Worm (Caenorhabditis elegans) whole organism, L2 larva: ENCODE results near the gene F58E6.4.

Source experiments
- C34F6.9 ChIP-seq: fragments of 150-350 bp; optimal IDR thresholded peaks from 2 replicates; lab custom pipeline; 2014; ENCODE audit warnings: missing biosample characterization, missing genetic modification characterization
- F13H6.1 ChIP-seq: sonication (generic microtip); optimal IDR thresholded peaks from 2 replicates; lab custom pipeline; 2016; ENCODE audit warnings: missing genetic modification characterization, missing compliant biosample characterization
- R02D3.7 ChIP-seq: fragments of 150-350 bp; optimal IDR thresholded peaks from 2 replicates; lab custom pipeline; 2014; ENCODE audit warnings: missing biosample characterization, missing genetic modification characterization
- Y55F3AM.14 ChIP-seq: fragments of 200-800 bp; sonication (Bioruptor generic); optimal IDR thresholded peaks from 2 replicates; lab custom pipeline; 2018; ENCODE audit warnings: mild to moderate bottlenecking, missing genetic modification characterization, missing compliant biosample characterization
- ZK546.5 ChIP-seq: sonication (generic microtip); optimal IDR thresholded peaks from 2 replicates; lab custom pipeline; 2017; ENCODE audit warnings: missing biosample characterization, missing genetic modification characterization
- alr-1 ChIP-seq: fragments of 150-350 bp; optimal IDR thresholded peaks from 2 replicates; lab custom pipeline; 2014; ENCODE audit warnings: missing biosample characterization, missing genetic modification characterization
- aly-2 ChIP-seq: fragments of 150-350 bp; optimal IDR thresholded peaks from 2 replicates; lab custom pipeline; 2014; ENCODE audit warnings: missing biosample characterization, missing genetic modification characterization
- ama-1 ChIP-seq: fragments of 150-350 bp; optimal IDR thresholded peaks from 2 replicates; lab custom pipeline; 2018; ENCODE audit warnings: inconsistent platforms
- blmp-1 ChIP-seq: sonication (generic microtip); optimal IDR thresholded peaks from 2 replicates; lab custom pipeline; 2017; ENCODE audit warnings: missing genetic modification characterization, mild to moderate bottlenecking, missing compliant biosample characterization, antibody characterized with exemption, moderate library complexity; ENCODE audit not compliant: insufficient read depth
- ceh-16 ChIP-seq: fragments of 150-350 bp; optimal IDR thresholded peaks from 2 replicates; lab custom pipeline; 2014; ENCODE audit warnings: missing biosample characterization, missing genetic modification characterization
- ceh-82 ChIP-seq: fragments of 150-350 bp; optimal IDR thresholded peaks from 2 replicates; lab custom pipeline; 2014; ENCODE audit warnings: missing biosample characterization, missing genetic modification characterization
- crh-2 ChIP-seq: sonication (generic microtip); optimal IDR thresholded peaks from 2 replicates; lab custom pipeline; 2017; ENCODE audit warnings: missing biosample characterization, missing genetic modification characterization
- dmd-4 ChIP-seq: sonication (generic microtip); optimal IDR thresholded peaks from 2 replicates; lab custom pipeline; 2017; ENCODE audit warnings: missing biosample characterization, missing genetic modification characterization
- elt-1 ChIP-seq: fragments of 150-350 bp; optimal IDR thresholded peaks from 2 replicates; lab custom pipeline; 2014; ENCODE audit warnings: missing biosample characterization, missing genetic modification characterization
- elt-3 ChIP-seq: sonication (generic microtip); optimal IDR thresholded peaks from 2 replicates; lab custom pipeline; 2017; ENCODE audit warnings: missing biosample characterization, missing genetic modification characterization
- fos-1 ChIP-seq: fragments of 150-350 bp; optimal IDR thresholded peaks from 2 replicates; lab custom pipeline; 2014; ENCODE audit warnings: missing biosample characterization, missing genetic modification characterization
- gmeb-1 ChIP-seq: fragments of 150-350 bp; optimal IDR thresholded peaks from 2 replicates; lab custom pipeline; 2014; ENCODE audit warnings: missing biosample characterization, missing genetic modification characterization
- lin-11 ChIP-seq: fragments of 150-350 bp; sonication (generic microtip); optimal IDR thresholded peaks from 2 replicates; lab custom pipeline; 2014; ENCODE audit warnings: missing biosample characterization, missing genetic modification characterization, inconsistent platforms, mixed read lengths
- lin-13 ChIP-seq: fragments of 150-350 bp; optimal IDR thresholded peaks from 2 replicates; lab custom pipeline; 2014; ENCODE audit warnings: missing biosample characterization, missing genetic modification reagents, missing genetic modification characterization
- lin-39 ChIP-seq: fragments of 150-350 bp; optimal IDR thresholded peaks from 2 replicates; lab custom pipeline; 2014; ENCODE audit warnings: missing biosample characterization, missing genetic modification reagents, missing genetic modification characterization
- lsy-2 ChIP-seq, 2 experiments: fragments of 150-350 bp in 1 of 2; sonication (generic microtip) in 1 of 2; optimal IDR thresholded peaks; 2 replicates each; lab custom pipeline; 2014 to 2017; ENCODE audit warnings: missing biosample characterization in 2 of 2, missing genetic modification characterization in 2 of 2
- mab-5 ChIP-seq: fragments of 150-350 bp; optimal IDR thresholded peaks from 2 replicates; lab custom pipeline; 2014; ENCODE audit warnings: missing biosample characterization, missing genetic modification characterization
- mbf-1 ChIP-seq: sonication (generic microtip); optimal IDR thresholded peaks from 2 replicates; lab custom pipeline; 2017; ENCODE audit warnings: missing biosample characterization, missing genetic modification characterization
- mdl-1 ChIP-seq, 2 experiments: fragments of 150-350 bp in 1 of 2; sonication (generic microtip) in 1 of 2; optimal IDR thresholded peaks; 2 replicates each; lab custom pipeline; 2017; ENCODE audit warnings: missing biosample characterization in 2 of 2, missing genetic modification characterization in 2 of 2
- nhr-10 ChIP-seq: sonication (generic microtip); optimal IDR thresholded peaks from 2 replicates; lab custom pipeline; 2017; ENCODE audit warnings: missing biosample characterization, missing genetic modification characterization
- nhr-12 ChIP-seq: fragments of 150-350 bp; optimal IDR thresholded peaks from 2 replicates; lab custom pipeline; 2014; ENCODE audit warnings: missing biosample characterization, missing genetic modification characterization
- nhr-129 ChIP-seq: fragments of 150-350 bp; optimal IDR thresholded peaks from 2 replicates; lab custom pipeline; 2014; ENCODE audit warnings: missing biosample characterization, missing genetic modification characterization
- nhr-21 ChIP-seq: fragments of 150-350 bp; optimal IDR thresholded peaks from 2 replicates; lab custom pipeline; 2014; ENCODE audit warnings: missing biosample characterization, missing genetic modification characterization
- nhr-237 ChIP-seq: fragments of 150-350 bp; optimal IDR thresholded peaks from 2 replicates; lab custom pipeline; 2014; ENCODE audit warnings: missing biosample characterization, missing genetic modification characterization
- nhr-6 ChIP-seq: fragments of 150-350 bp; optimal IDR thresholded peaks from 2 replicates; lab custom pipeline; 2014; ENCODE audit warnings: missing biosample characterization, missing genetic modification characterization
- nhr-77 ChIP-seq: fragments of 150-350 bp; optimal IDR thresholded peaks from 2 replicates; lab custom pipeline; 2014; ENCODE audit warnings: missing biosample characterization, missing genetic modification characterization
- peb-1 ChIP-seq: fragments of 150-350 bp; optimal IDR thresholded peaks from 2 replicates; lab custom pipeline; 2014; ENCODE audit warnings: missing biosample characterization, missing genetic modification characterization
- sem-4 ChIP-seq: fragments of 150-350 bp; optimal IDR thresholded peaks from 2 replicates; lab custom pipeline; 2014; ENCODE audit warnings: missing biosample characterization, missing genetic modification reagents, missing genetic modification characterization
- sma-3 ChIP-seq: sonication (generic microtip); optimal IDR thresholded peaks from 2 replicates; lab custom pipeline; 2016; ENCODE audit warnings: missing genetic modification reagents, missing genetic modification characterization, missing compliant biosample characterization
- sma-9 ChIP-seq, 2 experiments: fragments of 150-350 bp in 1 of 2; sonication (generic microtip) in 1 of 2; optimal IDR thresholded peaks; 2 replicates each; lab custom pipeline; 2014 to 2016; ENCODE audit warnings: missing genetic modification characterization in 2 of 2, mild to moderate bottlenecking in 1 of 2, missing biosample characterization in 1 of 2, missing compliant biosample characterization in 1 of 2, missing genetic modification reagents in 1 of 2, moderate library complexity in 1 of 2
- snpc-4 ChIP-seq: fragments of 150-350 bp; optimal IDR thresholded peaks from 2 replicates; lab custom pipeline; 2014; ENCODE audit warnings: missing biosample characterization, missing genetic modification characterization
- unc-39 ChIP-seq: fragments of 150-350 bp; optimal IDR thresholded peaks from 2 replicates; lab custom pipeline; 2014; ENCODE audit warnings: missing biosample characterization, missing genetic modification characterization
- unc-55 ChIP-seq: fragments of 150-350 bp; sonication (generic microtip); optimal IDR thresholded peaks from 3 replicates; lab custom pipeline; 2014; ENCODE audit warnings: missing biosample characterization, missing genetic modification reagents, missing genetic modification characterization
- unc-62 ChIP-seq: fragments of 150-350 bp; optimal IDR thresholded peaks from 2 replicates; lab custom pipeline; 2014; ENCODE audit warnings: missing biosample characterization, missing genetic modification reagents, missing genetic modification characterization
- zag-1 ChIP-seq: fragments of 150-350 bp; optimal IDR thresholded peaks from 2 replicates; lab custom pipeline; 2014; ENCODE audit warnings: missing biosample characterization, missing genetic modification characterization
- ztf-11 ChIP-seq: sonication (generic microtip); optimal IDR thresholded peaks from 2 replicates; lab custom pipeline; 2017; ENCODE audit warnings: missing biosample characterization, missing genetic modification characterization
- ztf-4 ChIP-seq: fragments of 150-350 bp; optimal IDR thresholded peaks from 2 replicates; lab custom pipeline; 2014; ENCODE audit warnings: missing biosample characterization, missing genetic modification characterization

The F58E6.4 gene

DNA sequence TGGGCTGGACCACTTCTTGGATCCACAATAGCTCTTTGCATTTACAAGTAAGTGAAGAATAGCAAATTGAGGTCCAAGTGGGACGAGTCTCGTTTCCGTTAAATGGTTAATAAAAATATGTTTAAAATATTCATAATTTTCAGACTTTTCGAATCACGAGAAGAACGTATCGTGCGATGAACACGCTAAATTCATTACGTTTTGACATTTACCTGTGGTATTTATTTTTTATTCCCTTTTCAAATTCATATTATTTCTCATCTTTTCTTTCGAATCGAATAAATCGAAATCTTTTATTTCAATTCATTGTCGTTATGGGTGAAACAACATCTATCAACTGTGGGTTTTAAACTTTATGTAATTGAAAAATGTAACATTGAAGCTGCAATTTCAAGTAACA lies 10.8 kb downstream of the F58E6.4 start, which contains the start of gene marc-1:
Gene marc-1 (plus strand): TSS at position 301 of the 400 bp plus-strand sequence.
- no peak for TF ChIP-seq nhr-10 (tag; lab: Kevin White, UChicago)
- no peak for TF ChIP-seq ceh-16 (tag; lab: Kevin White, UChicago)
- TF ChIP-seq ztf-4, result no peak
- no peak for TF ChIP-seq crh-2
- TF ChIP-seq nhr-77, result no peak
- TF ChIP-seq alr-1 (tag; lab: Kevin White, UChicago), result no peak
- no peak for TF ChIP-seq nhr-12
- no peak for TF ChIP-seq ztf-11 (tag; lab: Kevin White, UChicago)
- TF ChIP-seq unc-55, result no peak
- no peak for TF ChIP-seq sma-9 (GFP tag; optimal IDR thresholded peaks at IDR 0.05; lab: Kevin White, UChicago)
- no peak for TF ChIP-seq sma-9 (tag; optimal IDR thresholded peaks at IDR 0.05; lab: Kevin White, UChicago)
- TF ChIP-seq nhr-6 (tag; lab: Kevin White, UChicago), result no peak
- no peak for TF ChIP-seq elt-3 (tag; lab: Kevin White, UChicago)
- TF ChIP-seq F13H6.1 (tag; lab: Kevin White, UChicago), result no peak
- no peak for TF ChIP-seq gmeb-1
- TF ChIP-seq, all 48 proteins: peak for 0

DNA sequence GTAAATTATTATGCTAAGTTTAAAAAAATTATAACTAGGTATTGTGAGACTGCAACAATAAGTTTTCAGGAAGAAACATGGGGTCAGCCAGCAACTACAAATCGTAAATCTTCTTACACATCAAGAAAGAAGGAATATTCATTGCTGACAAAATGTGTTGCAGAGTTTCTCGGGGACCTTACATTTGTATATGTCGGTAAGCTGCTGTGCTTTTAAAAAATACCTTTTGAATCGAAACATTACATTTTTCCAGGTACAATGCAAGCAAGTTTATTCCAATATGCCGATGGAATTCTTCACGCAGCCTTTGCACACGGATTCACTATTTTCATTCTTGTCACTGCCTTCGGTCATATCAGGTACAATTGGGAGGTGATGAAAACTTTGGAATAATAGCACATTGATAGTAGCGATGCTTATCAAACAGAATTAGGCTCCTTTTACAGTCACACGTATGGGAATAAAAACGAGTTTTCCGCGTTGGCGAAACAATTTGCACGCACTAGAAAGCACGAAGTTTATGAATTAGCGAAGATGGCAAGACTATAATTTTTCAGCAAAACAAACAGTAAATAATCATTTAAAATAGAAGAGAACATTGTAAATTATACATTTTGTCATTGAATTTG lies 12.0 kb downstream of the F58E6.4 start:
- TF ChIP-seq alr-1 (tag; lab: Kevin White, UChicago) (no peak), sma-9 (GFP tag; optimal IDR thresholded peaks at IDR 0.05; lab: Kevin White, UChicago) (peak; percentile 24), sma-9 (tag; optimal IDR thresholded peaks at IDR 0.05; lab: Kevin White, UChicago) (no peak), crh-2 (peak; percentile 18), fos-1 (tag; lab: Kevin White, UChicago) (peak; percentile 71)

DNA sequence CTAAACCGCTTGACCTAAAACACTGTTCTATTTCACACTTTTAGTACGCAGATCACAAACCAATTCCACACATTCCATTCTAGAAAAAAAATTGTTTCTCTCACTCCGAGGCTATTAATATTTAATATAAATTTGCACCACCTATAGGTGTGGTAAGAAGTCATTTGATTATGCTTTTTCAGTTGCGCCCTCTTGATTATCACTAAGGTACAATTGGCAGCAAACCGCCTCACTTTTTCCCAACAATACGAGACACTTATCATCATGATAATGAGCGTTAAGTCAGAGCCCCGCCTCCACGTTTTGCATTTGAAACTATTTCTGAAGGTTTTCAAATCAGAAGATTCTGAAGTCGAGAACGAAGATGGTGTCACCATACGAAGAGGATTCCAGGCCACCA lies 12.9 kb downstream of the F58E6.4 start, which contains the start of gene aqp-4:
Gene aqp-4 (plus strand): TSS at position 270 of the 400 bp plus-strand sequence.
- TF ChIP-seq crh-2, result peak; percentile 25
- no peak for TF ChIP-seq dmd-4 (tag; lab: Kevin White, UChicago)
- no peak for TF ChIP-seq nhr-10 (tag; lab: Kevin White, UChicago)
- no peak for TF ChIP-seq aly-2
- no peak for TF ChIP-seq R02D3.7
- TF ChIP-seq unc-62 (GFP tag; lab: Kevin White, UChicago), result no peak
- TF ChIP-seq elt-1 (tag; lab: Kevin White, UChicago), result no peak
- TF ChIP-seq alr-1 (tag; lab: Kevin White, UChicago), result no peak
- no peak for TF ChIP-seq lin-11 (tag; lab: Kevin White, UChicago)
- peak; percentile 78 for TF ChIP-seq fos-1 (tag; lab: Kevin White, UChicago)
- no peak for TF ChIP-seq nhr-6 (tag; lab: Kevin White, UChicago)
- TF ChIP-seq, all 48 proteins: peak for 2

DNA sequence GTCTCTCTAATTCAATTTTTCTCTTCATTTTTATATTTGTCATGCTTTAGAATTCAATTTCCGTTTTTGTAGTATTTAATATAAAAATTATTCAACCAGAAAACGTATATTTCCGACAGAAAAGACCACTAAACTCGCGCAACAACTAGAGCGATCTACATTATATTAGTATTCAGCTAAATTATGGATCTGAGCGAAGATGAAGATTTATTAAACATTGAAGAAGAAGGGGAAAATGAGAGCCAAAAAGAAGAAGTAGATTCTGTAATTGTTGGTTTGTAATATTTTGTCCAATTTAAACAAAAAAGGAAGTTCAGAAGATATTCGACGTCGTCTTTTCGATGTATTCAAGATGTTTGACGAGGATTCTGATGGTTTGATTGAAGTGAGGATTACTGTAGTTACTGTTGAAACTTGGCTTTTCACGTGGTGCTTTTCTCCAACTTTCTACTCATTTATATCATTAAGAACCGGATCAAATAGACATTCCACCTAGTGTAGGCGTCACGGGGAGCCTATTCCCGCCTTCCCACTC lies 16.2 kb downstream of the F58E6.4 start, which contains the start of gene cal-7:
Gene cal-7 (plus strand): TSS at position 184 of the 535 bp plus-strand sequence.
- no peak for TF ChIP-seq mbf-1
- TF ChIP-seq nhr-6 (tag; lab: Kevin White, UChicago), result no peak
- no peak for TF ChIP-seq Y55F3AM.14
- no peak for TF ChIP-seq lin-11 (tag; lab: Kevin White, UChicago)
- TF ChIP-seq mdl-1 (tag; optimal IDR thresholded peaks at IDR 0.05; lab: Kevin White, UChicago), result no peak
- no peak for TF ChIP-seq lin-13 (GFP tag; lab: Kevin White, UChicago)
- TF ChIP-seq lsy-2 (tag; optimal IDR thresholded peaks at IDR 0.05; lab: Kevin White, UChicago), result peak in 1 of 2 experiments; percentile 30
- TF ChIP-seq sma-3, result peak; percentile 24
- no peak for TF ChIP-seq mab-5 (tag; lab: Kevin White, UChicago)

DNA sequence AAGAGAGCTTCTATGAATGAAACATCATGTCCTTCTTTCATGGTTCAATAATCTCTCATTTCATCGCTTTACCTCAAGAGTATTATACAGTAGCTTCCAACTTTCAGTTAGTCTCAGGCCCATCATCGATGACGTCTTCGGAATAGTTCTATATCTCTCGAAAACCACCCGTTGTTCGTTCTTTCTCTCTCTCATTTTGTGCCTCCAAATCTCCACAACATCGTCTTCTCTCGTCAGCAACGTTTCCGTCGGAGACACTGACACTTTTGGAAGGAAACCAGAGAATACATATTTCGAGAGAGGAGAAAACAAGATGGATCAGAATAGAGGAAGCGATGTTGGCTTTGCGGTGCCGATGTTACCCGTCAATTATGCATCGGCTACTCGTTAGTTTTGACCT lies 18.4 kb downstream of the F58E6.4 start:
- no peak for TF ChIP-seq ceh-16 (tag; lab: Kevin White, UChicago)
- no peak for TF ChIP-seq unc-39
- no peak for TF ChIP-seq Y55F3AM.14
- no peak for TF ChIP-seq dmd-4 (tag; lab: Kevin White, UChicago)
- peak; percentile 25 for TF ChIP-seq nhr-129 (tag; lab: Kevin White, UChicago)
- no peak for TF ChIP-seq nhr-77
- no peak for TF ChIP-seq nhr-10 (tag; lab: Kevin White, UChicago)
- no peak for TF ChIP-seq ZK546.5 (tag; lab: Kevin White, UChicago)
- TF ChIP-seq C34F6.9, result peak; percentile 23
- no peak for TF ChIP-seq blmp-1
- TF ChIP-seq ama-1 (lab: Kevin White, UChicago), result peak; percentile 5
- no peak for TF ChIP-seq peb-1 (tag; lab: Kevin White, UChicago)
- peak; percentile 12 for TF ChIP-seq sma-9 (GFP tag; optimal IDR thresholded peaks at IDR 0.05; lab: Kevin White, UChicago)
- TF ChIP-seq sma-9 (tag; optimal IDR thresholded peaks at IDR 0.05; lab: Kevin White, UChicago), result no peak
- no peak for TF ChIP-seq elt-1 (tag; lab: Kevin White, UChicago)
- TF ChIP-seq zag-1 (tag; lab: Kevin White, UChicago), result no peak
- peak; percentile 51 for TF ChIP-seq nhr-21 (tag; lab: Kevin White, UChicago)
- peak; percentile 32 for TF ChIP-seq sem-4 (tag; lab: Kevin White, UChicago)
- no peak for TF ChIP-seq snpc-4 (tag; lab: Kevin White, UChicago)
- TF ChIP-seq crh-2, result peak; percentile 29
- TF ChIP-seq unc-55, result peak; percentile 8
- TF ChIP-seq aly-2, result no peak
- TF ChIP-seq nhr-6 (tag; lab: Kevin White, UChicago), result peak; percentile 32
- no peak for TF ChIP-seq mdl-1 (tag; optimal IDR thresholded peaks at IDR 0.05; lab: Kevin White, UChicago)
- TF ChIP-seq lin-39, result no peak
- no peak for TF ChIP-seq nhr-237
- no peak for TF ChIP-seq ceh-82 (tag; lab: Kevin White, UChicago)
